Worm (Caenorhabditis elegans) whole organism, L2 larva: ENCODE measurements around the gene M02H5.8.

Experiments
- F13H6.1 ChIP-seq: sonication (generic microtip); optimal IDR thresholded peaks from 2 replicates; lab custom pipeline; 2016; ENCODE audit warnings: missing genetic modification characterization, missing compliant biosample characterization
- Y55F3AM.14 ChIP-seq: fragments of 200-800 bp; sonication (Bioruptor generic); optimal IDR thresholded peaks from 2 replicates; lab custom pipeline; 2018; ENCODE audit warnings: mild to moderate bottlenecking, missing genetic modification characterization, missing compliant biosample characterization
- alr-1 ChIP-seq: fragments of 150-350 bp; optimal IDR thresholded peaks from 2 replicates; lab custom pipeline; 2014; ENCODE audit warnings: missing biosample characterization, missing genetic modification characterization
- aly-2 ChIP-seq: fragments of 150-350 bp; optimal IDR thresholded peaks from 2 replicates; lab custom pipeline; 2014; ENCODE audit warnings: missing biosample characterization, missing genetic modification characterization
- blmp-1 ChIP-seq: sonication (generic microtip); optimal IDR thresholded peaks from 2 replicates; lab custom pipeline; 2017; ENCODE audit warnings: missing genetic modification characterization, mild to moderate bottlenecking, missing compliant biosample characterization, antibody characterized with exemption, moderate library complexity; ENCODE audit not compliant: insufficient read depth
- ceh-16 ChIP-seq: fragments of 150-350 bp; optimal IDR thresholded peaks from 2 replicates; lab custom pipeline; 2014; ENCODE audit warnings: missing biosample characterization, missing genetic modification characterization
- ceh-82 ChIP-seq: fragments of 150-350 bp; optimal IDR thresholded peaks from 2 replicates; lab custom pipeline; 2014; ENCODE audit warnings: missing biosample characterization, missing genetic modification characterization
- crh-2 ChIP-seq: sonication (generic microtip); optimal IDR thresholded peaks from 2 replicates; lab custom pipeline; 2017; ENCODE audit warnings: missing biosample characterization, missing genetic modification characterization
- dmd-4 ChIP-seq: sonication (generic microtip); optimal IDR thresholded peaks from 2 replicates; lab custom pipeline; 2017; ENCODE audit warnings: missing biosample characterization, missing genetic modification characterization
- egl-27 ChIP-seq: sonication (generic microtip); optimal IDR thresholded peaks from 3 replicates; lab custom pipeline; 2017; ENCODE audit warnings: missing biosample characterization, missing genetic modification reagents, missing genetic modification characterization
- elt-1 ChIP-seq: fragments of 150-350 bp; optimal IDR thresholded peaks from 2 replicates; lab custom pipeline; 2014; ENCODE audit warnings: missing biosample characterization, missing genetic modification characterization
- elt-3 ChIP-seq: sonication (generic microtip); optimal IDR thresholded peaks from 2 replicates; lab custom pipeline; 2017; ENCODE audit warnings: missing biosample characterization, missing genetic modification characterization
- fos-1 ChIP-seq: fragments of 150-350 bp; optimal IDR thresholded peaks from 2 replicates; lab custom pipeline; 2014; ENCODE audit warnings: missing biosample characterization, missing genetic modification characterization
- gmeb-1 ChIP-seq: fragments of 150-350 bp; optimal IDR thresholded peaks from 2 replicates; lab custom pipeline; 2014; ENCODE audit warnings: missing biosample characterization, missing genetic modification characterization
- lin-13 ChIP-seq: fragments of 150-350 bp; optimal IDR thresholded peaks from 2 replicates; lab custom pipeline; 2014; ENCODE audit warnings: missing biosample characterization, missing genetic modification reagents, missing genetic modification characterization
- lin-39 ChIP-seq: fragments of 150-350 bp; optimal IDR thresholded peaks from 2 replicates; lab custom pipeline; 2014; ENCODE audit warnings: missing biosample characterization, missing genetic modification reagents, missing genetic modification characterization
- lsy-2 ChIP-seq, 2 experiments: fragments of 150-350 bp in 1 of 2; sonication (generic microtip) in 1 of 2; optimal IDR thresholded peaks; 2 replicates each; lab custom pipeline; 2014 to 2017; ENCODE audit warnings: missing biosample characterization in 2 of 2, missing genetic modification characterization in 2 of 2
- mab-5 ChIP-seq: fragments of 150-350 bp; optimal IDR thresholded peaks from 2 replicates; lab custom pipeline; 2014; ENCODE audit warnings: missing biosample characterization, missing genetic modification characterization
- mbf-1 ChIP-seq: sonication (generic microtip); optimal IDR thresholded peaks from 2 replicates; lab custom pipeline; 2017; ENCODE audit warnings: missing biosample characterization, missing genetic modification characterization
- nhr-11 ChIP-seq: fragments of 150-350 bp; optimal IDR thresholded peaks from 2 replicates; lab custom pipeline; 2014; ENCODE audit warnings: missing biosample characterization, missing genetic modification characterization
- nhr-12 ChIP-seq: fragments of 150-350 bp; optimal IDR thresholded peaks from 2 replicates; lab custom pipeline; 2014; ENCODE audit warnings: missing biosample characterization, missing genetic modification characterization
- nhr-129 ChIP-seq: fragments of 150-350 bp; optimal IDR thresholded peaks from 2 replicates; lab custom pipeline; 2014; ENCODE audit warnings: missing biosample characterization, missing genetic modification characterization
- nhr-21 ChIP-seq: fragments of 150-350 bp; optimal IDR thresholded peaks from 2 replicates; lab custom pipeline; 2014; ENCODE audit warnings: missing biosample characterization, missing genetic modification characterization
- nhr-23 ChIP-seq: fragments of 150-350 bp; optimal IDR thresholded peaks from 2 replicates; lab custom pipeline; 2014; ENCODE audit warnings: missing biosample characterization, missing genetic modification reagents, missing genetic modification characterization
- nhr-237 ChIP-seq: fragments of 150-350 bp; optimal IDR thresholded peaks from 2 replicates; lab custom pipeline; 2014; ENCODE audit warnings: missing biosample characterization, missing genetic modification characterization
- nhr-25 ChIP-seq: fragments of 150-350 bp; sonication (generic microtip); optimal IDR thresholded peaks from 3 replicates; lab custom pipeline; 2014; ENCODE audit warnings: missing biosample characterization, missing genetic modification characterization
- peb-1 ChIP-seq: fragments of 150-350 bp; optimal IDR thresholded peaks from 2 replicates; lab custom pipeline; 2014; ENCODE audit warnings: missing biosample characterization, missing genetic modification characterization
- sma-3 ChIP-seq: sonication (generic microtip); optimal IDR thresholded peaks from 2 replicates; lab custom pipeline; 2016; ENCODE audit warnings: missing genetic modification reagents, missing genetic modification characterization, missing compliant biosample characterization
- sma-9 ChIP-seq, 2 experiments: fragments of 150-350 bp in 1 of 2; sonication (generic microtip) in 1 of 2; optimal IDR thresholded peaks; 2 replicates each; lab custom pipeline; 2014 to 2016; ENCODE audit warnings: missing genetic modification characterization in 2 of 2, mild to moderate bottlenecking in 1 of 2, missing biosample characterization in 1 of 2, missing compliant biosample characterization in 1 of 2, missing genetic modification reagents in 1 of 2, moderate library complexity in 1 of 2
- snpc-4 ChIP-seq: fragments of 150-350 bp; optimal IDR thresholded peaks from 2 replicates; lab custom pipeline; 2014; ENCODE audit warnings: missing biosample characterization, missing genetic modification characterization
- unc-39 ChIP-seq: fragments of 150-350 bp; optimal IDR thresholded peaks from 2 replicates; lab custom pipeline; 2014; ENCODE audit warnings: missing biosample characterization, missing genetic modification characterization
- unc-55 ChIP-seq: fragments of 150-350 bp; sonication (generic microtip); optimal IDR thresholded peaks from 3 replicates; lab custom pipeline; 2014; ENCODE audit warnings: missing biosample characterization, missing genetic modification reagents, missing genetic modification characterization
- unc-62 ChIP-seq: fragments of 150-350 bp; optimal IDR thresholded peaks from 2 replicates; lab custom pipeline; 2014; ENCODE audit warnings: missing biosample characterization, missing genetic modification reagents, missing genetic modification characterization
- ztf-1 ChIP-seq: fragments of 200-800 bp; sonication (Bioruptor generic); conservative IDR thresholded peaks from 2 replicates; pipeline ENCODE4 v1.3.6; 2022; ENCODE audit warnings: missing genetic modification characterization, missing compliant biosample characterization
- ztf-11 ChIP-seq: sonication (generic microtip); optimal IDR thresholded peaks from 2 replicates; lab custom pipeline; 2017; ENCODE audit warnings: missing biosample characterization, missing genetic modification characterization

M02H5.8 gene

DNA sequence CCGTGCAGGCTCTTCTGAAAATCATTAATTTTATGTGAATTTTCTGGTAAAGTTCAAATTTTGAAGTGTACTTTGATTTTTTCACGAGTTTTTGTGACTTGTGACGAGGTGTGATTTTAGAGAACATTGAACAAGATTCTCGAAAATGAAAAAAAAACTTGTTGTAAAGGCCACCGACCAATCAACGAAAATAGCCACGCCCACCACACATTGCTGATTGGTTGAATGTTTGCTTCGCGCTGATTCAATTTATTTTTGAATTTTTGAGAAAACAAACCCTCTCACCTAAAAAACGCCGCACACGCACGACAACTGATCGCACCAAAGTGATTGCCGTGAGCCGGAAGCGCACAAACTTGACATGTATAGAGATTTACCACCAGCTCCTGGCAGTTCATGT is 33.1 kb downstream of the M02H5.8 start:
- TF ChIP-seq aly-2 (tag; lab: Kevin White, UChicago) (no peak), mbf-1 (tag; lab: Kevin White, UChicago) (no peak), ceh-16 (tag; lab: Kevin White, UChicago) (no peak), nhr-12 (tag; lab: Kevin White, UChicago) (no peak), dmd-4 (tag; lab: Kevin White, UChicago) (no peak), mab-5 (no peak), F13H6.1 (tag; lab: Kevin White, UChicago) (no peak), lsy-2 (tag; optimal IDR thresholded peaks at IDR 0.05; lab: Kevin White, UChicago) (no peak), elt-3 (tag; lab: Kevin White, UChicago) (no peak), ztf-11 (tag; lab: Kevin White, UChicago) (no peak), lin-39 (tag; lab: Kevin White, UChicago) (no peak), blmp-1 (tag; lab: Kevin White, UChicago) (no peak), nhr-21 (no peak), Y55F3AM.14 (no peak)

DNA sequence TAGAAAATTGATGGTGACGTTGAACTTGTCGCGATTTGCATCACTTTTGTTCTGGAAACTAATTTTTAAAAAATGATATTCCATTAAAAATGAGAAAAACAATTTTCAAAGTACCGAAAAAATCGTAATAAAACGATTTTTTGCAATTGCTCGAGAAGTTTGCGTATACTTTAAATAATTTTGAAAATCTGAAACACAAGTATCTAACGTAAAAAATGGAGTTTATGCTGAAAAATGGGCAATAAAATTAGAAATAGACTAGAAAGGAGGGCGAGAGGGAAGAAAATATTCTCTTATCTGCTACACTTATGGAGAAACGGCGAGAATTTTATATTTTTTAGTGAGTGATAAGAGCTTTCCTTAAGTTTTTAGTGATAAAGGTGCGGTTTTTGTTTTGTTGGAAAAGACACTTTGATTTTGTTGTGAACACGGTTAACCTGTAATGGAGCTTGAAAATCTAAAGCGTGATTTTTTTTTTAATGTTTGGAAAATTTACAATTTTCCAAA is 33.6 kb downstream of the M02H5.8 start, which contains the start of gene nhr-130:
Gene nhr-130 (minus strand): TSS at position 51 of the 507 bp plus-strand sequence.
- TF ChIP-seq fos-1 (tag; lab: Kevin White, UChicago) (peak; percentile 62), ztf-11 (tag; lab: Kevin White, UChicago) (no peak), sma-9 (GFP tag; optimal IDR thresholded peaks at IDR 0.05; lab: Kevin White, UChicago) (peak; percentile 35), sma-9 (tag; optimal IDR thresholded peaks at IDR 0.05; lab: Kevin White, UChicago) (no peak), gmeb-1 (tag; lab: Kevin White, UChicago) (peak; percentile 23), ztf-1 (GFP tag; lab: Robert Waterston, UW) (no peak), alr-1 (no peak), ceh-82 (no peak), mbf-1 (tag; lab: Kevin White, UChicago) (no peak), nhr-23 (no peak), crh-2 (no peak), unc-55 (no peak), peb-1 (tag; lab: Kevin White, UChicago) (no peak)

DNA sequence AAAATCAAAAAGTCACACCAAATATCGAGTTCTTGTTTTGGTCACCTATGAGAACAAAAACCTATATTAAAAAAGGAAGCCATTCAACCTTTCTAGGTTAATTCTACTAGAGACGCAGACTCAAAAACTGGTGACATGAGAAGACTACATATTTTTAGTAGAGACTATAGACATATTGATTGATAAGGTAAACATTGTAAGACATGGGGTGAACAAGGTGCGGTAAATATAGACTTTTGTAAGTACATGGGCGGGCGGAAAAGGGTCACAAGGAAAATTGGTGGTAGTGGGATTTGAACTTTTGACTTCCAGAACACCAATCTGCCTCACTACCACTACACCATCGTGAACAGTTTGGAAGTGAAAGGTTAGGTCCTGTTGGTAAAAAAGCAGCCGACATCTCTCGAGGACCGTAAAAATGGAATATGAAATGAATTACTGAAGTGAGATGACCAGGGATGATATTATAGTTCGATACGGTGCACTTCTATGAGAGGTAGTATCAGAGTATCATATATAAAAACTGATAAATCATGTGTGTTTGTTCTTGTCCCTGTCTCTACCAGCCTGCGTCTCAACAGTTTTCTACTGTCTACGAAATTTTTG is 34.6 kb downstream of the M02H5.8 start, which contains the start of gene nhr-212:
Gene nhr-212 (plus strand): TSS at position 573 of the 606 bp plus-strand sequence.
- TF ChIP-seq sma-3: peak; percentile 29
- peak; percentile 20 for TF ChIP-seq F13H6.1 (tag; lab: Kevin White, UChicago)
- TF ChIP-seq elt-1 (tag; lab: Kevin White, UChicago): no peak
- TF ChIP-seq egl-27 (tag; lab: Kevin White, UChicago): no peak
- TF ChIP-seq sma-9 (GFP tag; optimal IDR thresholded peaks at IDR 0.05; lab: Kevin White, UChicago): peak; percentile 60
- TF ChIP-seq sma-9 (tag; optimal IDR thresholded peaks at IDR 0.05; lab: Kevin White, UChicago): no peak

DNA sequence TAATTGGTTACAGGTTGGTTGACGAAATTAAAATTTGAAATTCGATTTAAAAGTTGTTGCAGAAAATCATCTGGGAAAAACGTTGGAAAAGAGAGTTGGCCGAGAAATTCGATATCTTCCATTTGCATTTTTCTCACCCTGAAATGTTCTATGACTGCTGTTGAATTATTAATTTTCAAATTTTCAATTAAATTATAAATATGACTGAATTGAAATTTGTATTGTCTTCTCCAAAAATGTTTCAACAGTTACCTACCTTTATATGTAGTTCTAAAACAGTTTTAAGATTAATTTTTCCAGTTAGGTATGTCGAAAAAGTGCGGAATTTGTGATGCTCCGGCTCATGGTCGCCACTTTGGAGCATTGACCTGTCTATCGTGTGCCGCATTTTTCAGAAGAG is 36.9 kb downstream of the M02H5.8 start, which contains the start of gene nhr-211:
Gene nhr-211 (plus strand): TSS at position 301 of the 400 bp plus-strand sequence.
- TF ChIP-seq ztf-1 (GFP tag; lab: Robert Waterston, UW) (no peak), snpc-4 (tag; lab: Kevin White, UChicago) (no peak), ceh-16 (tag; lab: Kevin White, UChicago) (no peak), ztf-11 (tag; lab: Kevin White, UChicago) (no peak), mab-5 (no peak), ceh-82 (no peak), lin-13 (GFP tag; lab: Kevin White, UChicago) (no peak), nhr-11 (tag; lab: Kevin White, UChicago) (no peak)
- TF ChIP-seq, all 48 proteins: peak for 0

DNA sequence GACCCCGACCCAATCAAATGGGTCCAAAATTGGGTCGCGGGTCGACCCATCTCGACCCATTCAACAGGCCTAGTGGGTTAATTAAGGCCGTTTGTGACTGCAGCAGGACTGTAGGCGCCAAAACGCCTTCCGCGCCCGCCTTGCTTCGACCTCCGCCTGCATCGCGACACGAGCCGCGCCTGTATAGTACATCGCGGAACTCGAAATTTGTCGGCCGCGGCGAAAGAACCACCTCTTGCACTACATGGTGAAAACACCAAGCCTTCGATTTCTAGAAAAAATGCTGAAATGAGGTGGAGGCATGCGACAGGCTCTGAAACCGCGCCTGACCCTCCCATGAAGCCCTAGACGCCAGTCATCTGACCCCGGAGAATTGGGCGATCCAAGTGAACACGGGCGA is 38.2 kb downstream of the M02H5.8 start:
- TF ChIP-seq gmeb-1 (tag; lab: Kevin White, UChicago) (no peak), nhr-25 (tag; lab: Kevin White, UChicago) (no peak), lin-39 (tag; lab: Kevin White, UChicago) (no peak), lin-13 (GFP tag; lab: Kevin White, UChicago) (no peak), sma-3 (no peak), unc-62 (GFP tag; lab: Kevin White, UChicago) (no peak), ceh-82 (no peak), nhr-237 (no peak), nhr-23 (no peak), alr-1 (no peak), ceh-16 (tag; lab: Kevin White, UChicago) (no peak), crh-2 (no peak), unc-39 (tag; lab: Kevin White, UChicago) (no peak), nhr-129 (no peak)
